Fruit fly (Drosophila melanogaster) Kc167 (cell line): ENCODE measurements around the gene PAN3.

Experiments
- h ChIP-seq: fragments of >200 bp; optimal IDR thresholded peaks from 3 replicates; lab custom pipeline; 2018; ENCODE audit warnings: missing external identifiers
- insv ChIP-seq: fragments of >200 bp; optimal IDR thresholded peaks from 3 replicates; lab custom pipeline; 2018; ENCODE audit warnings: missing external identifiers

DNA sequence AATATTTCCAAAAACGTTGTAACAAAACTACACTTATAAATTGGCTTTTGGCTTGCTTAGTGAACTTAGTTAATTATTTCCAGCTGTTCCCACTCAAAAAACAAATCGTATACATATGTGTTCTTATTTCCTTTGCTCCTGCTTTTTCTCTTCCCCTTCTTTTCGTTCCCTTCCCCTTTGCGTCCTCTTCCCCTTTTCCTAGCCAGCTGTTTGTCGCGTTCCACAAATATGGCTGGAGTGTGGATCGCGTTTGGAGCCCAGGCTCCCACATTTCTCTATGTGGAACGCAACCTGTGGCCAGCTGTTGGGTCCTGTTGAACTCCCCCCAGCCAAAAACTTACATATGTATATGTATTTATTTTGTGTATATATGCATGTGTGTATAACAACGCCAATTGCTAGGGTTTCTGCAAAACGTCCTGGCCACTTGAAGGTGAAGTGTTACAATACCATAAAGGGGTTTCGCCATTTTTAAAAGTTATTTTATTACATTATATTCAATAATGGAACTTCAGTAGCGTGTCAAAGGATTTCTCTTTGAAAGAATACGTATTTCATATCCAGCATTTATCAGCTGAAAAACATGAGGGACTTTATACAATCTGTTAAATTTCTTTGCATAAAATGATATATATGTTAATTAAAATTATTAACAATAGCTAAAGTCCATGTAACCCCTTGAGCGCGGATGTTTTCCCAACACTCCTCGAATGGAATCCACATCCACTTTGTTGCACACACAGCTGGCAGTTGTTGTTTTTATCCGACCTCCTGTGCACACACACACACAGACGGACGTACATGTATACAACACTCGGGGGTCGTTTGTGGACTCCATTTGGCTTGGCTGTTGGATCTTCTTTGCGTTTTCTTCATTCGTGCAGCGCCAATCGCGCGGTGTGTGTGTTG lies 996 bp downstream of the PAN3 start:
- TF ChIP-seq insv: no peak
- TF ChIP-seq h (lab: Kevin White, UChicago): no peak
